Fruit fly (Drosophila melanogaster) whole organism, prepupa: ENCODE measurements at regions not wholly inside any gene's neighbourhood (a gene's known extent, or its start where the extent isn't known, plus 50 kb on each side); places are given as distances from the start of the nearest gene placed in this dataset.

ENCODE experiments used
- Blimp-1 ChIP-seq: fragments of 200-800 bp; sonication (Bioruptor generic); optimal IDR thresholded peaks from 3 replicates; lab custom pipeline; 2017; ENCODE audit warnings: missing biosample characterization, missing genetic modification characterization, mild to moderate bottlenecking, moderate library complexity, missing genetic modification reagents
- CG10631 ChIP-seq: fragments of 200-800 bp; sonication (Bioruptor generic); optimal IDR thresholded peaks from 2 replicates; lab custom pipeline; 2016; ENCODE audit warnings: missing biosample characterization, missing genetic modification characterization
- CG10669 ChIP-seq: fragments of 200-800 bp; sonication (Bioruptor generic); optimal IDR thresholded peaks from 3 replicates; lab custom pipeline; 2018; ENCODE audit warnings: missing biosample characterization, mild to moderate bottlenecking, missing genetic modification characterization, moderate library complexity
- CG11294 ChIP-seq: fragments of 200-800 bp; sonication (Bioruptor generic); IDR thresholded peaks from 2 replicates; pipeline ENCODE4 v1.3.6; 2022; ENCODE audit warnings: missing biosample characterization, missing genetic modification characterization
- CG11762 ChIP-seq: fragments of 200-800 bp; sonication (Bioruptor generic); optimal IDR thresholded peaks from 3 replicates; lab custom pipeline; 2016; ENCODE audit warnings: missing biosample characterization, missing genetic modification characterization; ENCODE audit not compliant: insufficient read depth
- CG15336 ChIP-seq: fragments of 200-800 bp; sonication (Bioruptor generic); IDR thresholded peaks from 2 replicates; pipeline ENCODE4 v1.3.6; 2022; ENCODE audit warnings: missing biosample characterization, missing genetic modification characterization
- CG1621 ChIP-seq: fragments of 200-800 bp; sonication (Bioruptor generic); optimal IDR thresholded peaks from 3 replicates; lab custom pipeline; 2018; ENCODE audit warnings: missing biosample characterization, mild to moderate bottlenecking, missing genetic modification characterization
- CG3032 ChIP-seq: fragments of 200-800 bp; optimal IDR thresholded peaks from 2 replicates; lab custom pipeline; 2019; ENCODE audit warnings: missing biosample characterization, mild to moderate bottlenecking, missing genetic modification characterization, moderate library complexity
- CG31627 ChIP-seq: fragments of 200-800 bp; sonication (Bioruptor generic); optimal IDR thresholded peaks from 3 replicates; lab custom pipeline; 2016; ENCODE audit warnings: missing biosample characterization, missing genetic modification characterization
- CG32006 ChIP-seq: fragments of 200-800 bp; sonication (Bioruptor generic); optimal IDR thresholded peaks from 3 replicates; lab custom pipeline; 2017; ENCODE audit warnings: missing biosample characterization, mild to moderate bottlenecking, missing genetic modification characterization
- CG3919 ChIP-seq: fragments of 200-800 bp; sonication (Bioruptor generic); optimal IDR thresholded peaks from 3 replicates; lab custom pipeline; 2016; ENCODE audit warnings: missing biosample characterization, missing genetic modification characterization
- CG6163 ChIP-seq: fragments of 200-800 bp; sonication (Bioruptor generic); IDR thresholded peaks from 3 replicates; pipeline ENCODE4 v1.3.6; 2022; ENCODE audit warnings: missing biosample characterization, missing genetic modification characterization
- CG6276 ChIP-seq: fragments of 200-800 bp; sonication (Bioruptor generic); optimal IDR thresholded peaks from 2 replicates; lab custom pipeline; 2017; ENCODE audit warnings: missing biosample characterization, mild to moderate bottlenecking, missing genetic modification characterization
- CG6808 ChIP-seq: fragments of 200-800 bp; sonication (Bioruptor generic); optimal IDR thresholded peaks from 3 replicates; lab custom pipeline; 2017; ENCODE audit warnings: missing biosample characterization, missing genetic modification characterization, mild to moderate bottlenecking, moderate library complexity, missing genetic modification reagents
- CG8119 ChIP-seq: fragments of 200-800 bp; sonication (Bioruptor generic); IDR thresholded peaks from 3 replicates; pipeline ENCODE4 v1.3.6; 2022; ENCODE audit warnings: missing biosample characterization, missing genetic modification characterization
- CG8319 ChIP-seq: fragments of 200-800 bp; sonication (Bioruptor generic); optimal IDR thresholded peaks from 3 replicates; lab custom pipeline; 2016; ENCODE audit warnings: missing biosample characterization, missing genetic modification characterization
- CG8632 ChIP-seq: fragments of 200-800 bp; sonication (Bioruptor generic); optimal IDR thresholded peaks from 3 replicates; lab custom pipeline; 2016; ENCODE audit warnings: missing biosample characterization, missing genetic modification characterization
- Eip75B ChIP-seq: fragments of 200-800 bp; sonication (Bioruptor generic); optimal IDR thresholded peaks from 3 replicates; lab custom pipeline; 2016; ENCODE audit warnings: missing biosample characterization, missing genetic modification characterization
- Eip78C ChIP-seq: fragments of 200-800 bp; sonication (Bioruptor generic); peaks from one replicate; lab custom pipeline; 2016; ENCODE audit warnings: missing biosample characterization, missing genetic modification characterization
- Ets96B ChIP-seq: fragments of 200-800 bp; optimal IDR thresholded peaks from 2 replicates; lab custom pipeline; 2019; ENCODE audit warnings: missing biosample characterization, mild to moderate bottlenecking, missing genetic modification characterization, moderate library complexity
- Hr4 ChIP-seq: fragments of 200-800 bp; sonication (Bioruptor generic); optimal IDR thresholded peaks from 3 replicates; lab custom pipeline; 2016; ENCODE audit warnings: missing biosample characterization, missing genetic modification characterization
- Met ChIP-seq: fragments of 200-800 bp; sonication (Bioruptor generic); optimal IDR thresholded peaks from 3 replicates; lab custom pipeline; 2016; ENCODE audit warnings: missing biosample characterization, missing genetic modification characterization
- OdsH ChIP-seq: fragments of 200-800 bp; sonication (Bioruptor generic); optimal IDR thresholded peaks from 3 replicates; lab custom pipeline; 2016; ENCODE audit warnings: missing biosample characterization, missing genetic modification characterization
- Smox ChIP-seq: fragments of 200-800 bp; sonication (Bioruptor generic); optimal IDR thresholded peaks from 3 replicates; lab custom pipeline; 2016; ENCODE audit warnings: missing biosample characterization, missing genetic modification characterization
- Sox15 ChIP-seq: fragments of 200-800 bp; sonication (Bioruptor generic); optimal IDR thresholded peaks from 3 replicates; lab custom pipeline; 2016; ENCODE audit warnings: missing biosample characterization, missing genetic modification characterization
- acj6 ChIP-seq: fragments of 200-800 bp; sonication (Bioruptor generic); optimal IDR thresholded peaks from 3 replicates; lab custom pipeline; 2016; ENCODE audit warnings: missing biosample characterization, missing genetic modification characterization
- dac ChIP-seq: fragments of 200-800 bp; sonication (Bioruptor generic); optimal IDR thresholded peaks from 2 replicates; lab custom pipeline; 2017; ENCODE audit warnings: missing biosample characterization, mild to moderate bottlenecking, missing genetic modification characterization
- dsx ChIP-seq: fragments of 200-800 bp; optimal IDR thresholded peaks from 3 replicates; lab custom pipeline; 2019; ENCODE audit warnings: missing biosample characterization, mild to moderate bottlenecking, missing genetic modification characterization, moderate library complexity; ENCODE audit not compliant: poor library complexity, severe bottlenecking
- eg ChIP-seq: fragments of 200-800 bp; sonication (Bioruptor generic); IDR thresholded peaks from 3 replicates; pipeline ENCODE4 v1.3.6; 2022; ENCODE audit warnings: missing biosample characterization, missing genetic modification characterization
- esn ChIP-seq: fragments of 200-800 bp; sonication (Bioruptor generic); optimal IDR thresholded peaks from 2 replicates; lab custom pipeline; 2016; ENCODE audit warnings: missing biosample characterization, mild to moderate bottlenecking, missing genetic modification characterization, moderate library complexity
- fd59A ChIP-seq: fragments of 200-800 bp; sonication (Bioruptor generic); optimal IDR thresholded peaks from 2 replicates; lab custom pipeline; 2017; ENCODE audit warnings: missing biosample characterization, mild to moderate bottlenecking, missing genetic modification characterization, missing genetic modification reagents
- fkh ChIP-seq: fragments of 200-800 bp; sonication (Bioruptor generic); optimal IDR thresholded peaks from 3 replicates; lab custom pipeline; 2017; ENCODE audit warnings: missing biosample characterization, mild to moderate bottlenecking, missing genetic modification characterization, moderate library complexity
- lz ChIP-seq: fragments of 200-800 bp; sonication (Bioruptor generic); optimal IDR thresholded peaks from 3 replicates; lab custom pipeline; 2016; ENCODE audit warnings: missing biosample characterization, missing genetic modification characterization
- net ChIP-seq: fragments of 200-800 bp; sonication (Bioruptor generic); optimal IDR thresholded peaks from 3 replicates; lab custom pipeline; 2016; ENCODE audit warnings: missing biosample characterization, missing genetic modification characterization
- pdm3 ChIP-seq: fragments of 200-800 bp; sonication (Bioruptor generic); optimal IDR thresholded peaks from 3 replicates; lab custom pipeline; 2016; ENCODE audit warnings: missing biosample characterization, missing genetic modification characterization
- spab ChIP-seq: fragments of 200-800 bp; sonication (Bioruptor generic); optimal IDR thresholded peaks from 2 replicates; lab custom pipeline; 2017; ENCODE audit warnings: missing biosample characterization, mild to moderate bottlenecking, missing genetic modification characterization, missing genetic modification reagents
- ss ChIP-seq, 2 experiments: fragments of 200-800 bp; sonication (Bioruptor generic); optimal IDR thresholded peaks; 2 replicates in 1 of 2; 3 replicates in 1 of 2; lab custom pipeline; 2017 to 2018; ENCODE audit warnings: mild to moderate bottlenecking in 2 of 2, missing biosample characterization in 2 of 2, missing genetic modification characterization in 2 of 2, moderate library complexity in 1 of 2
- svp ChIP-seq: fragments of 200-800 bp; sonication (Bioruptor generic); peaks from one replicate; lab custom pipeline; 2016; ENCODE audit warnings: missing biosample characterization, missing genetic modification characterization
- topi ChIP-seq: fragments of 200-800 bp; sonication (Bioruptor generic); optimal IDR thresholded peaks from 3 replicates; lab custom pipeline; 2016; ENCODE audit warnings: missing biosample characterization, missing genetic modification characterization

DNA sequence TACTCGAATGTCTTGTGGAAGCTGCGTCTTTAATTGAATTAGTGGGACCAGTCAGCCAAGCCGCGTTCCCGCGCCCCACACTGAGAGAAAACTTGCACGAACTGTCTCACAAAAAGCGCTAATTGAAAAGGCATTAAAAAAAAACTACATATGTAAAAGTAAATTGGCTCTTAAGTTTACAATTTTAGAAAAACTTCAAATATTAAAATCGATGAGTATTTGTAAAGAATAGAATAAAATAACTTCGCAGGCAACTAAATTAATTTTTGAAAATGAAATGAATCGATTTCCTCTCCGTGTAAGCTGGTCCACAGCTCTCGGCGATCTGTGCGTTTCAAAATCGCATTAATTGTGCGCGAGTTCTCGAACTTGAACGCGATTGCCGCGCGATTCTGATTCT is 53.5 kb downstream of the CG12479 start (continued):
- no peak for TF ChIP-seq CG11294 (GFP tag; lab: Robert Waterston, UW)
- peak; percentile 67 for TF ChIP-seq CG6808 (GFP tag; lab: Kevin White, UChicago)
- TF ChIP-seq net (GFP tag; lab: Kevin White, UChicago), result peak; percentile 17
- TF ChIP-seq Ets96B (tag; lab: Kevin White, UChicago), result peak; percentile 64
- peak; percentile 39 for TF ChIP-seq lz
- peak; percentile 57 for TF ChIP-seq esn (GFP tag; lab: Kevin White, UChicago)
- no peak for TF ChIP-seq CG15336
- TF ChIP-seq, all 60 proteins: peak for 38

- no peak for TF ChIP-seq CG8319 (GFP tag; lab: Kevin White, UChicago)
- peak in 1 of 2 experiments; percentile 12 for TF ChIP-seq ss (GFP tag; optimal IDR thresholded peaks at IDR 0.05; lab: Kevin White, UChicago)
- TF ChIP-seq esn (GFP tag; lab: Kevin White, UChicago), result no peak
- TF ChIP-seq svp (GFP tag; lab: Kevin White, UChicago), result peak; percentile 46
- no peak for TF ChIP-seq CG11294 (GFP tag; lab: Robert Waterston, UW)
- peak; percentile 26 for TF ChIP-seq CG10631 (GFP tag; lab: Kevin White, UChicago)
- peak; percentile 24 for TF ChIP-seq CG3919 (GFP tag; lab: Kevin White, UChicago)
- peak; percentile 25 for TF ChIP-seq CG10669 (GFP tag; lab: Kevin White, UChicago)
- TF ChIP-seq acj6 (GFP tag; lab: Kevin White, UChicago), result peak; percentile 6
- peak; percentile 49 for TF ChIP-seq CG6808 (GFP tag; lab: Kevin White, UChicago)
- TF ChIP-seq spab (GFP tag; lab: Kevin White, UChicago), result peak; percentile 2
- TF ChIP-seq CG3032 (tag; lab: Kevin White, UChicago), result peak; percentile 41
- TF ChIP-seq Blimp-1 (GFP tag; lab: Kevin White, UChicago), result no peak
- peak; percentile 30 for TF ChIP-seq fd59A (GFP tag; lab: Kevin White, UChicago)
- peak; percentile 74 for TF ChIP-seq Eip78C (GFP tag; lab: Kevin White, UChicago)
- peak; percentile 33 for TF ChIP-seq Ets96B (tag; lab: Kevin White, UChicago)
- no peak for TF ChIP-seq Hr4
- peak; percentile 21 for TF ChIP-seq dsx (GFP tag; lab: Kevin White, UChicago)
- peak; percentile 45 for TF ChIP-seq CG32006
These were observed 60.3 kb downstream of the CG12479 start for dm6 chrX:14091529-14091928.

dm6 chrX:14083623-14084129 is 68.1 kb downstream of the CG12479 start:
- TF ChIP-seq CG8119 (GFP tag; lab: Robert Waterston, UW) (0 out of 3 replicates have a peak, but pooled peaks have one; percentile 21), eg (peak; percentile 37; the same call in 1 of the 3 replicates), CG15336 (peak; percentile 27; the same call in 1 of the 2 replicates), CG6163 (0 out of 3 replicates have a peak, but pooled peaks have one; percentile 21), CG3032 (tag; lab: Kevin White, UChicago) (no peak)

DNA sequence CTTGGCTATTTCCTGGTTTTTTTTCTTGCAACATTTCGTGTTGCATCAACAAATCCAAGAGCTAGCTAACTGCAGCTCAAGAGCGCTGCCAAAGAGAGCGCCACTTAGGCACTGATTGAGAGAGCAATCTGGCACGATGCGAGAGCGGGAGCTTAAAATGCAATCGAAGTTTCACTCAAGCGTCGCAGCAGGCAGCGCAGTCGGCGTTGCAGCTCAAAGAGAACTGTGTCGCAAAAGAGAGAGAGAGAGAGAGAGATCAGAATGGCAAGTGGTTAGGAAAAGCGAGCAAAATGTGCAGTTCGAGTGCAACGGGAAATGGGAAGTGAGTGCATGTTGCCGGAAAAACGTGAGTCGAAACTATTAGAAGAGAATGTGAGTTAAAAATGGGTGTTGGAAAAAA is 69.1 kb downstream of the CG12479 start:
- TF ChIP-seq Eip78C (GFP tag; lab: Kevin White, UChicago), result peak; percentile 37
- no peak for TF ChIP-seq CG8319 (GFP tag; lab: Kevin White, UChicago)
- TF ChIP-seq OdsH, result no peak
- TF ChIP-seq fkh (GFP tag; lab: Kevin White, UChicago), result no peak
- peak; percentile 8 to 34 for TF ChIP-seq ss (GFP tag; optimal IDR thresholded peaks at IDR 0.05; lab: Kevin White, UChicago)
- TF ChIP-seq pdm3 (GFP tag; lab: Kevin White, UChicago), result no peak
- TF ChIP-seq Eip75B (GFP tag; lab: Kevin White, UChicago), result no peak
- no peak for TF ChIP-seq CG10631 (GFP tag; lab: Kevin White, UChicago)
- peak; percentile 18; the same call in 1 of the 3 replicates for TF ChIP-seq CG6163
- TF ChIP-seq Sox15 (GFP tag; lab: Kevin White, UChicago), result no peak
- TF ChIP-seq CG6276 (GFP tag; lab: Kevin White, UChicago), result peak; percentile 25
- peak; percentile 13; the same call in 1 of the 3 replicates for TF ChIP-seq eg

DNA sequence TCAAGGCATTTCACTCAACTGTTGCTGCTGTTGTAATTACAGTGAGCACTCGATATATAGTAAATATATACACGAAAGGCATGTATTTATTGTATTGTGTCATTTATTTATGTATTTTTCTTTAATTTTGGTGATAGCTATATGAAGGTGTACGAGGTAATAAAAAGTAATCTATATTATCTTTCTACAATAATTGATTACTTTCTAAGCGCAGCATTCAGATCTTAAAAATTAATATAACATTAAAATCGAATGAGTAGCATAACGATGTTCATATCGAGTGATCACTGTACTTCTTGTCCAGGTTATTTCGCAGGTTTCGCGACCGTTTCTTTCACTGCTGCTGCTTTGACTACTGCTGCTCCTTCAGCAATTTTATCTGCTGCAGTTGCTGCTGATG is 74.1 kb downstream of the Ste12DOR start:
- TF ChIP-seq fd59A (GFP tag; lab: Kevin White, UChicago) (peak; percentile 72), topi (peak; percentile 44), CG8319 (GFP tag; lab: Kevin White, UChicago) (no peak), svp (GFP tag; lab: Kevin White, UChicago) (peak; percentile 84), CG8632 (GFP tag; lab: Kevin White, UChicago) (peak; percentile 70), pdm3 (GFP tag; lab: Kevin White, UChicago) (peak; percentile 75), Hr4 (peak; percentile 63), dac (GFP tag; lab: Kevin White, UChicago) (peak; percentile 20), CG6808 (GFP tag; lab: Kevin White, UChicago) (peak; percentile 41), Smox (peak; percentile 67), dsx (GFP tag; lab: Kevin White, UChicago) (peak; percentile 77), CG11762 (GFP tag; lab: Kevin White, UChicago) (no peak), Ets96B (tag; lab: Kevin White, UChicago) (peak; percentile 53), CG31627 (GFP tag; lab: Kevin White, UChicago) (peak; percentile 62), CG6276 (GFP tag; lab: Kevin White, UChicago) (peak; percentile 21), spab (GFP tag; lab: Kevin White, UChicago) (peak; percentile 70), CG8119 (GFP tag; lab: Robert Waterston, UW) (peak; percentile 79), CG1621 (tag; lab: Kevin White, UChicago) (peak; percentile 7), Met (GFP tag; lab: Kevin White, UChicago) (peak; percentile 2), CG32006 (peak; percentile 79)
